Worm (Caenorhabditis elegans): ENCODE data around the gene pud-1.1.

Gene pud-1.1

DNA sequence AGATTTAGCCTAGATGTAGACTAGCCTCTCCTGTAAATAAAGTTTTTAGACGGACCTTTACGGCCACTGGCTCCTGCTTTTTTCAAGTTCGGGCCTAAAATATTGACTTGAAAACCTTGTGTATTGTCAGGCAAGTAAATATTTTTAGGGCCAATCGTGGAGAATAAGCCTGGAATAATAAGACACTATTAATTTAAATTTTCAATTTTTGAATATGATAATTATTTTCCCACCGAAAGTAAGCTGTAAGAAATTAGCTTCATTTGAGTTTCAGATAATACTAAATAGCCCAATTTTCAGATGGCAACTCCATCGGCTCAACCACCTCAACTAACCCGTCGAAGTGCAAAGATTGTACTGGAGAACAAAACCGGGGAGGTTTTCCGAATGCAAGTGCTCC, 3.9 kb upstream of the pud-1.1 start, which contains the start of gene pud-4:
Gene pud-4 (plus strand): TSS at position 301 of the 400 bp plus-strand sequence.
- TF ChIP-seq unc-130 (GFP tag; optimal IDR thresholded peaks at IDR 0.05) (no peak), skn-1 (tag; optimal IDR thresholded peaks at IDR 0.05) (no peak), tra-1 (GFP tag; IDR thresholded peaks at IDR 0.05) (no peak), ceh-20 (GFP tag; IDR thresholded peaks at IDR 0.05) (no peak), zip-11 (GFP tag; IDR thresholded peaks at IDR 0.05) (no peak), nhr-48 (tag; optimal IDR thresholded peaks at IDR 0.05) (no peak), mxl-3 (GFP tag; optimal IDR thresholded peaks at IDR 0.05) (no peak), aly-2 (tag; optimal IDR thresholded peaks at IDR 0.05) (no peak), nhr-6 (tag; optimal IDR thresholded peaks at IDR 0.05) (no peak), Y105C5A.15 (GFP tag; IDR thresholded peaks at IDR 0.05) (no peak), mdl-1 (tag; optimal IDR thresholded peaks at IDR 0.05) (no peak), lin-39 (tag; optimal IDR thresholded peaks at IDR 0.05) (no peak)

DNA sequence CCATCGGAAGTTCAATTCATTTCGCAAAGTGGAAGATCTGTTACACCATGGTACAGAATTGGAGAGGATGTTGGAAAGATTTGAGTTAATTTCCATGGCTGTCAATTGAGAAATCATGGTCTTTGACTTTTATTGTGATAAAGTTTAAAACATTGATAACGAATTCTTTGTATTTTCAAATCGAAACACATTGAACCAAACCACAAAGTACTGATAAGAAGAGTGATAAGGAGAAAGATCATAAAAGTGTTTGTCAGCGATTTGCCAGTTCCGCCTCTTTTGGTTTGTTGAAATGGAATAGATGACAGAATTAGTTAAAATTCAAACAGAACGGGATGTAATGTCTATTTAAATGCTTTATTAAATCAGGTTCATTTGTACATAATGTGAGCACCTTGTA, 3.1 kb upstream of the pud-1.1 start:
- no peak for TF ChIP-seq nhr-48 (tag; optimal IDR thresholded peaks at IDR 0.05)
- no peak for TF ChIP-seq cey-2 (tag; optimal IDR thresholded peaks at IDR 0.05; ENCODE audit: borderline replicate concordance, insufficient read depth)
- no peak for TF ChIP-seq dmd-9 (GFP tag; IDR thresholded peaks at IDR 0.05)
- TF ChIP-seq unc-39 (tag; optimal IDR thresholded peaks at IDR 0.05) = no peak
- no peak for TF ChIP-seq aly-2 (tag; optimal IDR thresholded peaks at IDR 0.05)
- TF ChIP-seq mep-1 (tag; optimal IDR thresholded peaks at IDR 0.05) = no peak
- peak; percentile 88 for TF ChIP-seq nhr-77 (tag; optimal IDR thresholded peaks at IDR 0.05)
- no peak for TF ChIP-seq unc-130 (GFP tag; optimal IDR thresholded peaks at IDR 0.05)
- no peak for TF ChIP-seq nhr-42 (GFP tag; IDR thresholded peaks at IDR 0.05)
- TF ChIP-seq nhr-41 (GFP tag; IDR thresholded peaks at IDR 0.05) = no peak
- TF ChIP-seq egl-27 (tag; optimal IDR thresholded peaks at IDR 0.05) = no peak
- no peak for TF ChIP-seq arid-1 (GFP tag; conservative IDR thresholded peaks at IDR 0.05)
- no peak for TF ChIP-seq F37D6.2 (tag; optimal IDR thresholded peaks at IDR 0.05)
- peak; percentile 56 for TF ChIP-seq pqm-1 (tag; optimal IDR thresholded peaks at IDR 0.05)
- TF ChIP-seq Y105C5A.15 (GFP tag; IDR thresholded peaks at IDR 0.05) = no peak
- TF ChIP-seq lir-3 (tag; optimal IDR thresholded peaks at IDR 0.05) = no peak
- peak; percentile 95 for TF ChIP-seq dmd-6 (GFP tag; IDR thresholded peaks at IDR 0.05)
- TF ChIP-seq skn-1 (tag; optimal IDR thresholded peaks at IDR 0.05) = no peak
- no peak for TF ChIP-seq ceh-44 (GFP tag; IDR thresholded peaks at IDR 0.05)
- TF ChIP-seq mdl-1 (tag; optimal IDR thresholded peaks at IDR 0.05) = no peak
- no peak for TF ChIP-seq mes-2 (tag; optimal IDR thresholded peaks at IDR 0.05; ENCODE audit: poor library complexity, severe bottlenecking)
- peak; percentile 88 for TF ChIP-seq php-3 (GFP tag; IDR thresholded peaks at IDR 0.05)
- TF ChIP-seq ama-1 (optimal IDR thresholded peaks at IDR 0.05) = no peak
- TF ChIP-seq nhr-102 (tag; optimal IDR thresholded peaks at IDR 0.05) = peak; percentile 68
- TF ChIP-seq ceh-82 (tag; optimal IDR thresholded peaks at IDR 0.05) = no peak
- TF ChIP-seq nhr-6 (tag; optimal IDR thresholded peaks at IDR 0.05) = no peak
- no peak for TF ChIP-seq lin-39 (tag; optimal IDR thresholded peaks at IDR 0.05)
- TF ChIP-seq ztf-11 (tag; optimal IDR thresholded peaks at IDR 0.05) = no peak
- TF ChIP-seq lin-1 (GFP tag; IDR thresholded peaks at IDR 0.05) = no peak
- no peak for TF ChIP-seq fos-1 (tag; optimal IDR thresholded peaks at IDR 0.05)
- TF ChIP-seq daf-8 (GFP tag; IDR thresholded peaks at IDR 0.05) = no peak
- no peak for TF ChIP-seq R02D3.7 (tag; optimal IDR thresholded peaks at IDR 0.05)
- TF ChIP-seq dmd-8 (GFP tag; IDR thresholded peaks at IDR 0.05) = no peak
- no peak for TF ChIP-seq set-16 (GFP tag; IDR thresholded peaks at IDR 0.05)
- TF ChIP-seq dpl-1 (GFP tag; optimal IDR thresholded peaks at IDR 0.05) = no peak
- no peak for TF ChIP-seq egl-43 (GFP tag; IDR thresholded peaks at IDR 0.05)
- no peak for TF ChIP-seq gei-8 (GFP tag; optimal IDR thresholded peaks at IDR 0.05)
- no peak for TF ChIP-seq lin-38 (GFP tag; IDR thresholded peaks at IDR 0.05)
- TF ChIP-seq tag-97 (GFP tag; IDR thresholded peaks at IDR 0.05) = no peak
- no peak for TF ChIP-seq mdt-29 (GFP tag; IDR thresholded peaks at IDR 0.05)
- no peak for TF ChIP-seq daf-19 (GFP tag; conservative IDR thresholded peaks at IDR 0.05)
- TF ChIP-seq Y48G9A.11 (GFP tag; IDR thresholded peaks at IDR 0.05) = no peak
- TF ChIP-seq madf-5 (GFP tag; IDR thresholded peaks at IDR 0.05) = no peak
- no peak for TF ChIP-seq hlh-30 (tag; optimal IDR thresholded peaks at IDR 0.05; ENCODE audit: insufficient read depth)
- TF ChIP-seq mxl-2 (GFP tag; conservative IDR thresholded peaks at IDR 0.05) = no peak
- TF ChIP-seq zip-2 (tag; optimal IDR thresholded peaks at IDR 0.05) = no peak

Data from whole organism, L4 larva.